Fruit fly (Drosophila melanogaster): ENCODE data around the gene gb.

- TF ChIP-seq CG8478 (optimal IDR thresholded peaks at IDR 0.05) (no peak), CTCF (optimal IDR thresholded peaks at IDR 0.05) (no peak)
Observed at dm6 chr3R:27108111-27108510, 4.0 kb downstream of the gb start.

Data from S2 (cell line).